Worm (Caenorhabditis elegans) whole organism, L3 larva: ENCODE measurements around the gene C16A11.2.

Experiments
- ama-1 ChIP-seq: fragments of 150-350 bp; optimal IDR thresholded peaks from 2 replicates; lab custom pipeline; 2018
- ceh-82 ChIP-seq: fragments of 150-350 bp; optimal IDR thresholded peaks from 2 replicates; lab custom pipeline; 2014; ENCODE audit warnings: missing biosample characterization, missing genetic modification characterization
- eor-1 ChIP-seq, 2 experiments: fragments of 150-350 bp; optimal IDR thresholded peaks; 2 replicates each; lab custom pipeline; 2014 to 2018; ENCODE audit warnings: missing biosample characterization in 2 of 2, missing genetic modification characterization in 2 of 2
- ztf-11 ChIP-seq: fragments of 150-350 bp; optimal IDR thresholded peaks from 2 replicates; lab custom pipeline; 2014; ENCODE audit warnings: missing biosample characterization, missing genetic modification characterization

- TF ChIP-seq ceh-82 (tag; lab: Kevin White, UChicago) (no peak), ztf-11 (tag; lab: Kevin White, UChicago) (no peak), eor-1 (tag; optimal IDR thresholded peaks at IDR 0.05; lab: Kevin White, UChicago) (no peak), ama-1 (no peak)
Observed at ce11 chrII:4246897-4247296, 8.9 kb downstream of the C16A11.2 start, which contains the start of gene gpa-11.
